Fruit fly (Drosophila melanogaster) whole organism, wandering third instar larva: ENCODE results near the gene Anp.
A peak's percentile ranks its signal among the peaks of the same experiment; 100 is the strongest.

Source experiments
- CG32264 ChIP-seq: fragments of 200-800 bp; sonication (Bioruptor generic); optimal IDR thresholded peaks from 2 replicates; lab custom pipeline; 2016; ENCODE audit warnings: missing biosample characterization, missing genetic modification characterization
- CrebA ChIP-seq: fragments of 200-800 bp; sonication (Bioruptor generic); optimal IDR thresholded peaks from 2 replicates; lab custom pipeline; 2016; ENCODE audit warnings: missing biosample characterization, mild to moderate bottlenecking, missing genetic modification characterization, borderline replicate concordance
- Dfd ChIP-seq: fragments of >200 bp; optimal IDR thresholded peaks from 2 replicates; lab custom pipeline; 2017; ENCODE audit warnings: missing biosample characterization, missing genetic modification characterization
- GATAd ChIP-seq: sonication (Bioruptor generic); optimal IDR thresholded peaks from 2 replicates; lab custom pipeline; 2016; ENCODE audit warnings: missing biosample characterization, missing genetic modification characterization
- HLH106 ChIP-seq: fragments of 200-800 bp; optimal IDR thresholded peaks from 3 replicates; lab custom pipeline; 2019; ENCODE audit warnings: missing biosample characterization, mild to moderate bottlenecking, missing genetic modification characterization, moderate library complexity
- Hr78 ChIP-seq: fragments of >200 bp; optimal IDR thresholded peaks from 2 replicates; lab custom pipeline; 2017; ENCODE audit warnings: missing biosample characterization, missing genetic modification characterization
- Hr83 ChIP-seq: fragments of 200-300 bp; sonication (Bioruptor generic); optimal IDR thresholded peaks from 2 replicates; lab custom pipeline; 2016; ENCODE audit warnings: missing biosample characterization, mild to moderate bottlenecking, missing genetic modification characterization, moderate library complexity; ENCODE audit not compliant: poor library complexity, severe bottlenecking
- Jra ChIP-seq: sonication (Bioruptor generic); optimal IDR thresholded peaks from 2 replicates; lab custom pipeline; 2016; ENCODE audit warnings: missing biosample characterization, missing genetic modification characterization
- Myc ChIP-seq: fragments of >200 bp; optimal IDR thresholded peaks from 2 replicates; lab custom pipeline; 2017
- OdsH ChIP-seq: fragments of 200-800 bp; sonication (Bioruptor generic); optimal IDR thresholded peaks from 2 replicates; lab custom pipeline; 2016; ENCODE audit warnings: missing biosample characterization, mild to moderate bottlenecking, missing genetic modification characterization
- Rel ChIP-seq, 2 experiments: fragments of 200-800 bp; sonication (Bioruptor generic) in 1 of 2; optimal IDR thresholded peaks; 2 replicates in 1 of 2; 3 replicates in 1 of 2; lab custom pipeline; 2016 to 2019; ENCODE audit warnings: mild to moderate bottlenecking in 2 of 2, missing biosample characterization in 2 of 2, missing genetic modification characterization in 2 of 2, moderate library complexity in 1 of 2
- Sp1 ChIP-seq: fragments of 200-800 bp; sonication (Bioruptor generic); optimal IDR thresholded peaks from 3 replicates; lab custom pipeline; 2019; ENCODE audit warnings: missing biosample characterization, mild to moderate bottlenecking, missing genetic modification characterization, moderate library complexity
- br ChIP-seq: fragments of 200-800 bp; sonication (Bioruptor generic); optimal IDR thresholded peaks from 2 replicates; lab custom pipeline; 2016; ENCODE audit warnings: missing biosample characterization, missing genetic modification characterization
- brk ChIP-seq: fragments of 200-800 bp; sonication (Bioruptor generic); optimal IDR thresholded peaks from 2 replicates; lab custom pipeline; 2016; ENCODE audit warnings: missing biosample characterization, mild to moderate bottlenecking, missing genetic modification characterization
- dl ChIP-seq, 2 experiments: fragments of 175-275, 200-275 bp in 1 of 2; fragments of 200-275 bp in 1 of 2; sonication (Bioruptor generic); optimal IDR thresholded peaks; lab custom pipeline; 2018; ENCODE audit warnings: mild to moderate bottlenecking in 2 of 2, missing biosample characterization in 2 of 2, missing genetic modification characterization in 2 of 2, moderate library complexity in 2 of 2; ENCODE audit not compliant: partially characterized antibody in 2 of 2, insufficient read depth in 1 of 2
- dmrt93B ChIP-seq: fragments of 200-800 bp; sonication (Bioruptor generic); optimal IDR thresholded peaks from 2 replicates; lab custom pipeline; 2018; ENCODE audit warnings: missing biosample characterization, mild to moderate bottlenecking, missing genetic modification characterization
- dsf ChIP-seq: sonication (Bioruptor generic); optimal IDR thresholded peaks from 2 replicates; lab custom pipeline; 2016; ENCODE audit warnings: missing biosample characterization, missing genetic modification characterization, borderline replicate concordance
- ey ChIP-seq: fragments of 200-800 bp; sonication (Bioruptor generic); optimal IDR thresholded peaks from 2 replicates; lab custom pipeline; 2016; ENCODE audit warnings: missing biosample characterization, missing genetic modification characterization
- foxo ChIP-seq, 2 experiments: fragments of 200-800 bp; sonication (Bioruptor generic); optimal IDR thresholded peaks; 2 replicates in 1 of 2; 3 replicates in 1 of 2; lab custom pipeline; 2016 to 2017; ENCODE audit warnings: missing biosample characterization in 2 of 2, missing genetic modification characterization in 2 of 2
- fru ChIP-seq: fragments of 200-800 bp; sonication (Bioruptor generic); optimal IDR thresholded peaks from 3 replicates; lab custom pipeline; 2016; ENCODE audit warnings: missing biosample characterization, mild to moderate bottlenecking, missing genetic modification characterization
- h ChIP-seq: fragments of 200-800 bp; sonication (Bioruptor generic); optimal IDR thresholded peaks from 3 replicates; lab custom pipeline; 2016; ENCODE audit warnings: missing biosample characterization, mild to moderate bottlenecking, missing genetic modification characterization
- pan ChIP-seq: fragments of >200 bp; optimal IDR thresholded peaks from 2 replicates; lab custom pipeline; 2017
- rgr ChIP-seq: fragments of 200-800 bp; sonication (Bioruptor generic); optimal IDR thresholded peaks from 3 replicates; lab custom pipeline; 2016; ENCODE audit warnings: missing biosample characterization, mild to moderate bottlenecking, missing genetic modification characterization
- sage ChIP-seq: fragments of 200-800 bp; sonication (Bioruptor generic); optimal IDR thresholded peaks from 2 replicates; lab custom pipeline; 2016; ENCODE audit warnings: missing biosample characterization, mild to moderate bottlenecking, missing genetic modification characterization
- sv ChIP-seq: fragments of 200-800 bp; sonication (Bioruptor generic); optimal IDR thresholded peaks from 3 replicates; lab custom pipeline; 2016; ENCODE audit warnings: missing biosample characterization, missing genetic modification characterization
- tai ChIP-seq: sonication (Bioruptor generic); optimal IDR thresholded peaks from 2 replicates; lab custom pipeline; 2016; ENCODE audit warnings: missing biosample characterization, missing genetic modification characterization
- usp ChIP-seq: fragments of >200 bp; optimal IDR thresholded peaks from 2 replicates; lab custom pipeline; 2017; ENCODE audit warnings: missing biosample characterization, missing genetic modification characterization

The Anp gene

dm6 chr3R:30210560-30210959 lies 812 bp downstream of the Anp start, which contains the start of gene CecA1:
Gene CecA1 (plus strand): TSS chr3R:30210874.
- no peak for TF ChIP-seq Myc
- no peak for TF ChIP-seq Rel (GFP tag; optimal IDR thresholded peaks at IDR 0.05; lab: Kevin White, UChicago)
- peak; percentile 91 for TF ChIP-seq Rel (tag; optimal IDR thresholded peaks at IDR 0.05; lab: Kevin White, UChicago)
- no peak for TF ChIP-seq br (GFP tag; lab: Kevin White, UChicago)
- TF ChIP-seq, all 38 proteins: peak for 1

dm6 chr3R:30211856-30212255 lies 2.1 kb downstream of the Anp start, which contains the start of gene CecA2:
Gene CecA2 (plus strand): TSS chr3R:30212156.
- TF ChIP-seq dmrt93B, result no peak
- no peak for TF ChIP-seq Rel (GFP tag; optimal IDR thresholded peaks at IDR 0.05; lab: Kevin White, UChicago)
- peak; percentile 72 for TF ChIP-seq Rel (tag; optimal IDR thresholded peaks at IDR 0.05; lab: Kevin White, UChicago)

dm6 chr3R:30213697-30214096 lies 3.9 kb downstream of the Anp start, which contains the start of gene CecB:
Gene CecB (minus strand): TSS chr3R:30213797.
- no peak for TF ChIP-seq Jra
- TF ChIP-seq tai (GFP tag; lab: Kevin White, UChicago), result no peak
- no peak for TF ChIP-seq pan (lab: Kevin White, UChicago)
- no peak for TF ChIP-seq dsf (GFP tag; lab: Kevin White, UChicago)
- TF ChIP-seq Rel (GFP tag; optimal IDR thresholded peaks at IDR 0.05; lab: Kevin White, UChicago), result no peak
- peak; percentile 1 for TF ChIP-seq Rel (tag; optimal IDR thresholded peaks at IDR 0.05; lab: Kevin White, UChicago)
- no peak for TF ChIP-seq Hr83 (GFP tag; lab: Kevin White, UChicago)

dm6 chr3R:30215020-30215419 lies 5.3 kb downstream of the Anp start:
- TF ChIP-seq sage (GFP tag; lab: Kevin White, UChicago) (no peak), dsf (GFP tag; lab: Kevin White, UChicago) (no peak), Rel (GFP tag; optimal IDR thresholded peaks at IDR 0.05; lab: Kevin White, UChicago) (no peak), Rel (tag; optimal IDR thresholded peaks at IDR 0.05; lab: Kevin White, UChicago) (peak; percentile 97), Myc (no peak)

- TF ChIP-seq CG32264 (GFP tag; lab: Kevin White, UChicago), result no peak
- no peak for TF ChIP-seq Dfd (GFP tag; lab: Kevin White, UChicago)
- no peak for TF ChIP-seq br (GFP tag; lab: Kevin White, UChicago)
- no peak for TF ChIP-seq Rel (GFP tag; optimal IDR thresholded peaks at IDR 0.05; lab: Kevin White, UChicago)
- peak; percentile 91 for TF ChIP-seq Rel (tag; optimal IDR thresholded peaks at IDR 0.05; lab: Kevin White, UChicago)
Observed at dm6 chr3R:30216210-30216609, 6.5 kb downstream of the Anp start, which contains the start of gene CecC. Gene CecC (plus strand): TSS chr3R:30216484.

- TF ChIP-seq rgr (GFP tag; lab: Kevin White, UChicago) (no peak), CG32264 (GFP tag; lab: Kevin White, UChicago) (no peak), dmrt93B (no peak), dsf (GFP tag; lab: Kevin White, UChicago) (no peak), br (GFP tag; lab: Kevin White, UChicago) (no peak), usp (GFP tag; lab: Kevin White, UChicago) (no peak), Sp1 (GFP tag; lab: Kevin White, UChicago) (no peak)
Observed at dm6 chr3R:30222236-30222635, 12.5 kb downstream of the Anp start.

- TF ChIP-seq foxo (GFP tag; optimal IDR thresholded peaks at IDR 0.05; lab: Kevin White, UChicago) (peak in 1 of 2 experiments; percentile 9), sage (GFP tag; lab: Kevin White, UChicago) (no peak)
Observed at dm6 chr3R:30224577-30224976, 14.8 kb downstream of the Anp start.

- no peak for TF ChIP-seq sv
- no peak for TF ChIP-seq Myc
- TF ChIP-seq rgr (GFP tag; lab: Kevin White, UChicago), result no peak
- no peak for TF ChIP-seq HLH106 (tag; lab: Kevin White, UChicago)
- no peak for TF ChIP-seq Hr83 (GFP tag; lab: Kevin White, UChicago)
- TF ChIP-seq Hr78 (GFP tag; lab: Kevin White, UChicago), result no peak
- TF ChIP-seq ey, result no peak
- TF ChIP-seq br (GFP tag; lab: Kevin White, UChicago), result no peak
- TF ChIP-seq dsf (GFP tag; lab: Kevin White, UChicago), result no peak
- TF ChIP-seq CrebA (GFP tag; lab: Kevin White, UChicago), result no peak
- no peak for TF ChIP-seq dl (GFP tag; optimal IDR thresholded peaks at IDR 0.05; lab: Kevin White, UChicago; ENCODE audit: insufficient read depth in 1 of 2, partially characterized antibody in 2 of 2)
- TF ChIP-seq pan (lab: Kevin White, UChicago), result no peak
- no peak for TF ChIP-seq tai (GFP tag; lab: Kevin White, UChicago)
- TF ChIP-seq GATAd (GFP tag; lab: Kevin White, UChicago), result no peak
- TF ChIP-seq OdsH (GFP tag; lab: Kevin White, UChicago), result no peak
- no peak for TF ChIP-seq h (GFP tag; lab: Kevin White, UChicago)
- no peak for TF ChIP-seq brk (GFP tag; lab: Kevin White, UChicago)
- TF ChIP-seq fru, result no peak
Observed at dm6 chr3R:30235253-30235652, 25.5 kb downstream of the Anp start.
